Worm (Caenorhabditis elegans) whole organism, late embryonic: ENCODE data around the gene ZK177.11.

ENCODE experiments used
- ceh-18 ChIP-seq: sonication (generic microtip); optimal IDR thresholded peaks from 2 replicates; lab custom pipeline; 2016; ENCODE audit warnings: missing genetic modification characterization, missing compliant biosample characterization
- rnt-1 ChIP-seq: sonication (generic microtip); optimal IDR thresholded peaks from 2 replicates; lab custom pipeline; 2016; ENCODE audit warnings: missing genetic modification characterization, missing compliant biosample characterization
- unc-3 ChIP-seq, 2 experiments: fragments of 200-800 bp in 1 of 2; sonication (Bioruptor generic) in 1 of 2; sonication (generic microtip) in 1 of 2; conservative IDR thresholded peaks in 1 of 2; optimal IDR thresholded peaks in 1 of 2; 2 replicates each; pipeline versions ENCODE4 v1.3.6 to Lab custom; 2016 to 2022; ENCODE audit warnings: missing compliant biosample characterization in 2 of 2, missing genetic modification characterization in 2 of 2, missing genetic modification reagents in 1 of 2

DNA sequence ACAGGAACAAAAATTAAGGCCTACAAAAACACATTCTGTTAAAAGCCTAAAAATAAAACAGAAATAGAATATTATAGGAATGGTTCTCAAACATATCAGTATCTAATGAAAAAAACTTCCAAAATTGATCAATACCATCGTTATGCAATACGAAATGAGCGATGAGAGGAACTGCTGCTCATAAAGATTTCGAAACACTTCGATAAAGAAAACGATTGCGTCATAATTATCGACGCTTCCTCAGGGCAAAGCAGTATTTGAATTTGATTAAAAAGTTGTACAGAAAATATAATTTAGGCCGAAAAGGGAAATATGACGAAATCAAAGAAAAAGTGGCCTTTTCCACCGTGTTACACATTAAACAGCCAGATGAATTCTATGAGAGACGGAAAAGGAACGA is 4.7 kb upstream of the ZK177.11 start:
- no peak for TF ChIP-seq unc-3 (GFP tag; conservative IDR thresholded peaks at IDR 0.05; lab: Robert Waterston, UW)
- TF ChIP-seq unc-3 (tag; optimal IDR thresholded peaks at IDR 0.05; lab: Kevin White, UChicago), result no peak
- no peak for TF ChIP-seq rnt-1 (tag; lab: Kevin White, UChicago)
- no peak for TF ChIP-seq ceh-18
